Worm (Caenorhabditis elegans) whole organism, L4 larva: ENCODE measurements around the gene tmem-138.

ENCODE experiments used
- Y75B8A.6 ChIP-seq: fragments of 200-800 bp; sonication (Bioruptor generic); IDR thresholded peaks from 2 replicates; pipeline ENCODE4 v1.3.6; 2022; ENCODE audit warnings: missing genetic modification reagents, missing genetic modification characterization, missing compliant biosample characterization
- aly-2 ChIP-seq: sonication (generic microtip); optimal IDR thresholded peaks from 2 replicates; lab custom pipeline; 2018; ENCODE audit warnings: missing biosample characterization, missing genetic modification characterization
- ama-1 ChIP-seq: fragments of 150-350 bp; optimal IDR thresholded peaks from 2 replicates; lab custom pipeline; 2014; ENCODE audit warnings: inconsistent platforms, mixed read lengths
- fkh-10 ChIP-seq: fragments of 150-350 bp; optimal IDR thresholded peaks from 2 replicates; lab custom pipeline; 2014; ENCODE audit warnings: missing biosample characterization, missing genetic modification reagents, missing genetic modification characterization
- gei-8 ChIP-seq: fragments of 200-800 bp; sonication (Bioruptor generic); optimal IDR thresholded peaks from 2 replicates; lab custom pipeline; 2018; ENCODE audit warnings: mild to moderate bottlenecking, missing genetic modification characterization, missing compliant biosample characterization
- lin-13 ChIP-seq: fragments of 150-350 bp; optimal IDR thresholded peaks from 2 replicates; lab custom pipeline; 2014; ENCODE audit warnings: missing biosample characterization, missing genetic modification reagents, missing genetic modification characterization
- lin-29 ChIP-seq: fragments of 200-800 bp; sonication (Bioruptor generic); IDR thresholded peaks from 2 replicates; pipeline ENCODE4 v1.3.6; 2022; ENCODE audit warnings: missing genetic modification reagents, missing genetic modification characterization, missing compliant biosample characterization
- madf-9 ChIP-seq: fragments of 200-800 bp; sonication (Bioruptor generic); conservative IDR thresholded peaks from 2 replicates; pipeline ENCODE4 v1.3.6; 2022; ENCODE audit warnings: missing genetic modification reagents, missing genetic modification characterization, missing compliant biosample characterization
- mdt-29 ChIP-seq: fragments of 200-800 bp; sonication (Bioruptor generic); IDR thresholded peaks from 2 replicates; pipeline ENCODE4 v1.3.6; 2022; ENCODE audit warnings: missing genetic modification reagents, missing genetic modification characterization, missing compliant biosample characterization
- nhr-11 ChIP-seq: fragments of 150-350 bp; optimal IDR thresholded peaks from 2 replicates; lab custom pipeline; 2014; ENCODE audit warnings: missing biosample characterization, missing genetic modification characterization
- nhr-77 ChIP-seq: fragments of 150-350 bp; optimal IDR thresholded peaks from 2 replicates; lab custom pipeline; 2014; ENCODE audit warnings: missing biosample characterization, missing genetic modification characterization
- pha-4 ChIP-seq, 2 experiments: fragments of 150-350 bp in 1 of 2; fragments of 200-800 bp in 1 of 2; sonication (Bioruptor generic) in 1 of 2; IDR thresholded peaks in 1 of 2; optimal IDR thresholded peaks in 1 of 2; 2 replicates each; pipeline versions ENCODE4 v1.3.6 to Lab custom; 2014 to 2022; ENCODE audit warnings: missing genetic modification characterization in 2 of 2, missing genetic modification reagents in 2 of 2, missing biosample characterization in 1 of 2, missing compliant biosample characterization in 1 of 2
- saeg-2 ChIP-seq: fragments of 200-800 bp; sonication (Bioruptor generic); IDR thresholded peaks from 2 replicates; pipeline ENCODE4 v1.3.6; 2022; ENCODE audit warnings: missing genetic modification reagents, missing genetic modification characterization, missing compliant biosample characterization
- ztf-11 ChIP-seq: fragments of 150-350 bp; optimal IDR thresholded peaks from 2 replicates; lab custom pipeline; 2014; ENCODE audit warnings: missing biosample characterization, missing genetic modification characterization

ce11 chrII:8174148-8174547 is 17.0 kb downstream of the tmem-138 start:
- no peak for TF ChIP-seq lin-13
- TF ChIP-seq ama-1: no peak
- TF ChIP-seq pha-4 (GFP tag; IDR thresholded peaks at IDR 0.05; lab: Robert Waterston, UW): no peak
- TF ChIP-seq pha-4 (tag; optimal IDR thresholded peaks at IDR 0.05; lab: Kevin White, UChicago): no peak
- no peak for TF ChIP-seq saeg-2 (GFP tag; lab: Robert Waterston, UW)
- TF ChIP-seq nhr-11 (tag; lab: Kevin White, UChicago): no peak
- no peak for TF ChIP-seq gei-8 (GFP tag; lab: Kevin White, UChicago)
- TF ChIP-seq fkh-10 (GFP tag; lab: Kevin White, UChicago): no peak
- TF ChIP-seq lin-29 (GFP tag; lab: Robert Waterston, UW): no peak
- no peak for TF ChIP-seq aly-2
- no peak for TF ChIP-seq mdt-29 (GFP tag; lab: Robert Waterston, UW)
- no peak for TF ChIP-seq Y75B8A.6 (GFP tag; lab: Robert Waterston, UW)
- no peak for TF ChIP-seq madf-9 (GFP tag; lab: Robert Waterston, UW)
- no peak for TF ChIP-seq ztf-11 (tag; lab: Kevin White, UChicago)
- no peak for TF ChIP-seq nhr-77 (tag; lab: Kevin White, UChicago)
